Worm (Caenorhabditis elegans) whole organism, dauer: Measurements from ENCODE around the gene ppat-1.

Experiments used
- unc-62 ChIP-seq: sonication (generic microtip); optimal IDR thresholded peaks from 2 replicates; lab custom pipeline; 2017; ENCODE audit warnings: missing biosample characterization, missing genetic modification reagents, missing genetic modification characterization

Gene ppat-1

ce11 chrIII:4668073-4668472 is 21.0 kb upstream of the ppat-1 start:
- no peak for TF ChIP-seq unc-62 (GFP tag; lab: Kevin White, UChicago)

- TF ChIP-seq unc-62 (GFP tag; lab: Kevin White, UChicago), result no peak
Observed at ce11 chrIII:4671491-4671890, 17.6 kb upstream of the ppat-1 start, which contains the start of gene T23F11.11. TSS of gene T23F11.11 (minus strand) at chrIII:4671591.

- no peak for TF ChIP-seq unc-62 (GFP tag; lab: Kevin White, UChicago)
Observed at ce11 chrIII:4671949-4672348, 17.1 kb upstream of the ppat-1 start, which contains the start of gene srg-13. TSS of gene srg-13 (plus strand) at chrIII:4672249.

ce11 chrIII:4677466-4677865 is 11.6 kb upstream of the ppat-1 start, which contains the start of gene srg-10:
TSS of gene srg-10 (plus strand) at chrIII:4677766.
- TF ChIP-seq unc-62 (GFP tag; lab: Kevin White, UChicago), result no peak

- no peak for TF ChIP-seq unc-62 (GFP tag; lab: Kevin White, UChicago)
Observed at ce11 chrIII:4679963-4680484, 9.1 kb upstream of the ppat-1 start, which contains the start of gene srg-11. TSS of gene srg-11 (plus strand) at chrIII:4680013.

ce11 chrIII:4687134-4687533 is 1.9 kb upstream of the ppat-1 start:
- no peak for TF ChIP-seq unc-62 (GFP tag; lab: Kevin White, UChicago)

- TF ChIP-seq unc-62 (GFP tag; lab: Kevin White, UChicago), result no peak
Observed at ce11 chrIII:4688356-4688755, 724 bp upstream of the ppat-1 start, which contains the start of gene tag-243. TSS of gene tag-243 (minus strand) at chrIII:4688456.

ce11 chrIII:4689595-4689994 is 515 bp downstream of the ppat-1 start:
- no peak for TF ChIP-seq unc-62 (GFP tag; lab: Kevin White, UChicago)

- TF ChIP-seq unc-62 (GFP tag; lab: Kevin White, UChicago), result no peak
Observed at ce11 chrIII:4693281-4693680, 4.2 kb downstream of the ppat-1 start, which contains the start of gene nifk-1. TSS of gene nifk-1 (minus strand) at chrIII:4693307.

ce11 chrIII:4693695-4694094 is 4.6 kb downstream of the ppat-1 start, which contains the start of gene T04A8.8:
TSS of gene T04A8.8 (plus strand) at chrIII:4693995.
- no peak for TF ChIP-seq unc-62 (GFP tag; lab: Kevin White, UChicago)

- TF ChIP-seq unc-62 (GFP tag; lab: Kevin White, UChicago), result no peak
Observed at ce11 chrIII:4695057-4695456, 6.0 kb downstream of the ppat-1 start, which contains the start of gene T04A8.7. TSS of gene T04A8.7 (plus strand) at chrIII:4695357.

- no peak for TF ChIP-seq unc-62 (GFP tag; lab: Kevin White, UChicago)
Observed at ce11 chrIII:4696903-4697302, 7.8 kb downstream of the ppat-1 start.

ce11 chrIII:4697819-4698218 is 8.7 kb downstream of the ppat-1 start, which contains the start of gene dnj-18:
TSS of gene dnj-18 (plus strand) at chrIII:4698119.
- no peak for TF ChIP-seq unc-62 (GFP tag; lab: Kevin White, UChicago)

ce11 chrIII:4699922-4700321 is 10.8 kb downstream of the ppat-1 start, which contains the start of gene sel-13:
TSS of gene sel-13 (minus strand) at chrIII:4700224.
- TF ChIP-seq unc-62 (GFP tag; lab: Kevin White, UChicago), result no peak

- TF ChIP-seq unc-62 (GFP tag; lab: Kevin White, UChicago), result no peak
Observed at ce11 chrIII:4703932-4704454, 14.9 kb downstream of the ppat-1 start, which contains the start of the genes clp-2 and mrpl-16. TSS of gene clp-2 (minus strand) at chrIII:4704025. TSS of gene mrpl-16 (plus strand) at chrIII:4704404.

ce11 chrIII:4705207-4705606 is 16.1 kb downstream of the ppat-1 start, which contains the start of gene pgap-2:
TSS of gene pgap-2 (plus strand) at chrIII:4705507.
- no peak for TF ChIP-seq unc-62 (GFP tag; lab: Kevin White, UChicago)
